Fruit fly (Drosophila melanogaster): ENCODE results near the gene CG9109.

CG9109 gene

DNA sequence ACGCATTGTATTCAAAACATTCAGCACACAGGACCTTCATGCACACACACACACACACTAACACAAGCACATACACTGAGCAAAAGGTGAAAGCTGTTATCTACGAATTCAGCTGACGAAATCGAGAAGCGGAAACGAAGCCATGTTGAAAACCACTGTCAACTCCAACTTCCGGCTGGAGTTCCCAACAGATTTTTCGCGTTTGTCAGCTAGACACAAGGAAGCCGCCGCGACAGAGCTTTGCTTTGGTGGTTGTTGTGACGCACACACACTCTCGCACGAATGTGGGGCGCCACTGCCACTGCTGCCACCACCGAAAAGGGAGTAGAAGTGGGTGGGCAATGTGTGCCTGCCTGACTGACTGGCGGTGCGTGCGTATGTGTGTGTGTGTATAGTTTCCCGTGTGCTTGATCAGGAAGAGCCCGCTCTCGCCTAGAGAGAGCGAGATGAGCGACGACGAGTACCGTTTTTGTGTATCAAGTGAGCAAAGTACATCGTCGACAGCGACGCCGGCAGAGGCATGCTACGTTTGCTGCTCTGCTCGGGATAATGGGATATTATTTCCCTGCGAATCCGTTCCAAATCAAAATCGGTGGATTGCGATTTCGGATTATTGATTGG, 36.5 kb downstream of the CG9109 start (continued):
- TF ChIP-seq PHDP (tag; optimal IDR thresholded peaks at IDR 0.05) (peak; percentile 47), Sox102F (GFP tag; optimal IDR thresholded peaks at IDR 0.05) (no peak), H2.0 (GFP tag; IDR thresholded peaks at IDR 0.05) (no peak), CG6689 (GFP tag; IDR thresholded peaks at IDR 0.05) (peak; percentile 27), CG13775 (GFP tag; optimal IDR thresholded peaks at IDR 0.05) (peak; percentile 20), ham (GFP tag; IDR thresholded peaks at IDR 0.05) (no peak), B-H2 (GFP tag; optimal IDR thresholded peaks at IDR 0.05) (no peak), lmd (GFP tag; IDR thresholded peaks at IDR 0.05) (no peak), danr (GFP tag; IDR thresholded peaks at IDR 0.05) (no peak), Side (GFP tag; optimal IDR thresholded peaks at IDR 0.05) (peak; percentile 48), CG34224 (GFP tag; IDR thresholded peaks at IDR 0.05; ENCODE audit: partially characterized antibody) (no peak), fd102C (GFP tag; optimal IDR thresholded peaks at IDR 0.05) (peak; percentile 13), CG4820 (GFP tag; optimal IDR thresholded peaks at IDR 0.05) (no peak), CG3065 (GFP tag; optimal IDR thresholded peaks at IDR 0.05) (no peak), CG34422 (GFP tag; IDR thresholded peaks at IDR 0.05) (no peak), CG4404 (GFP tag; IDR thresholded peaks at IDR 0.05) (no peak), run (tag; optimal IDR thresholded peaks at IDR 0.05) (peak; percentile 68), da (GFP tag; optimal IDR thresholded peaks at IDR 0.05) (no peak), CG3407 (GFP tag; optimal IDR thresholded peaks at IDR 0.05) (peak; percentile 51), NK7.1 (GFP tag; optimal IDR thresholded peaks at IDR 0.05) (no peak), Dek (tag; optimal IDR thresholded peaks at IDR 0.05) (no peak), tup (GFP tag; optimal IDR thresholded peaks at IDR 0.05) (no peak), CG7963 (GFP tag; IDR thresholded peaks at IDR 0.05; ENCODE audit: partially characterized antibody) (no peak), CG1603 (tag; optimal IDR thresholded peaks at IDR 0.05) (no peak), slbo (GFP tag; IDR thresholded peaks at IDR 0.05) (no peak), Rx (GFP tag; IDR thresholded peaks at IDR 0.05) (no peak), Hr51 (GFP tag; optimal IDR thresholded peaks at IDR 0.05) (no peak), CG3847 (GFP tag; IDR thresholded peaks at IDR 0.05) (no peak), salm (tag; optimal IDR thresholded peaks at IDR 0.05) (no peak), TFAM (GFP tag; optimal IDR thresholded peaks at IDR 0.05) (peak; percentile 15), Hr78 (GFP tag; optimal IDR thresholded peaks at IDR 0.05) (no peak), zfh2 (GFP tag; optimal IDR thresholded peaks at IDR 0.05) (no peak), Ets97D (GFP tag; optimal IDR thresholded peaks at IDR 0.05) (peak; percentile 97), H15 (GFP tag; IDR thresholded peaks at IDR 0.05) (no peak), cg (GFP tag; optimal IDR thresholded peaks at IDR 0.05) (peak; percentile 63), CG13287 (GFP tag; IDR thresholded peaks at IDR 0.05; ENCODE audit: partially characterized antibody) (no peak), hkb (optimal IDR thresholded peaks at IDR 0.05) (no peak), hkb (GFP tag; IDR thresholded peaks at IDR 0.05) (peak; percentile 71), Awh (GFP tag; IDR thresholded peaks at IDR 0.05) (peak; percentile 51; the same call in 1 of the 2 replicates), Tbp (GFP tag; optimal IDR thresholded peaks at IDR 0.05) (no peak), Ada2b (GFP tag; IDR thresholded peaks at IDR 0.05) (no peak), tna (GFP tag; IDR thresholded peaks at IDR 0.05; ENCODE audit: partially characterized antibody) (no peak), Ravus (GFP tag; IDR thresholded peaks at IDR 0.05) (no peak), CG8089 (GFP tag; optimal IDR thresholded peaks at IDR 0.05) (no peak), fu2 (GFP tag; optimal IDR thresholded peaks at IDR 0.05) (no peak), Dad (GFP tag; optimal IDR thresholded peaks at IDR 0.05) (peak; percentile 20), sima (GFP tag; optimal IDR thresholded peaks at IDR 0.05) (no peak), Drgx (GFP tag; IDR thresholded peaks at IDR 0.05) (no peak), CG3995 (GFP tag; optimal IDR thresholded peaks at IDR 0.05) (no peak), Eip74EF (GFP tag; optimal IDR thresholded peaks at IDR 0.05) (peak in 1 of 2 experiments; percentile 51), CG10462 (GFP tag; optimal IDR thresholded peaks at IDR 0.05) (no peak)
